Fruit fly (Drosophila melanogaster): ENCODE results near the gene mfrn.
A peak's percentile ranks its signal among the peaks of the same experiment; 100 is the strongest.

Gene mfrn

dm6 chr3R:27931461-27931860 lies 16.4 kb downstream of the mfrn start (continued):
- no peak for TF ChIP-seq Atf6 (GFP tag; IDR thresholded peaks at IDR 0.05)
- no peak for TF ChIP-seq Bgb (GFP tag; IDR thresholded peaks at IDR 0.05; ENCODE audit: partially characterized antibody)
- no peak for TF ChIP-seq CG7372 (GFP tag; IDR thresholded peaks at IDR 0.05)
- TF ChIP-seq pita (GFP tag; optimal IDR thresholded peaks at IDR 0.05), result no peak
- no peak for TF ChIP-seq ttk (GFP tag; IDR thresholded peaks at IDR 0.05)

dm6 chr3R:27928984-27929924 lies 18.6 kb downstream of the mfrn start:
- TF ChIP-seq jing (GFP tag; optimal IDR thresholded peaks at IDR 0.05) (no peak), mirr (GFP tag; optimal IDR thresholded peaks at IDR 0.05) (peak; percentile 33), CG7357 (GFP tag; IDR thresholded peaks at IDR 0.05) (no peak), sens (GFP tag) (peak; percentile 56), ara (GFP tag; IDR thresholded peaks at IDR 0.05) (no peak), CG1024 (GFP tag; IDR thresholded peaks at IDR 0.05) (no peak), nerfin-2 (GFP tag; IDR thresholded peaks at IDR 0.05; ENCODE audit: partially characterized antibody) (no peak), Dref (GFP tag; IDR thresholded peaks at IDR 0.05) (peak; percentile 59), stwl (tag; optimal IDR thresholded peaks at IDR 0.05) (peak; percentile 54), Myb (GFP tag; optimal IDR thresholded peaks at IDR 0.05) (peak; percentile 29), CG6791 (GFP tag; IDR thresholded peaks at IDR 0.05; ENCODE audit: partially characterized antibody) (no peak), CG4730 (GFP tag; IDR thresholded peaks at IDR 0.05) (no peak), unc-4 (GFP tag; IDR thresholded peaks at IDR 0.05; ENCODE audit: partially characterized antibody) (0 out of 2 replicates have a peak, but pooled peaks have one; percentile 16), amos (GFP tag; IDR thresholded peaks at IDR 0.05; ENCODE audit: partially characterized antibody) (0 out of 2 replicates have a peak, but pooled peaks have one; percentile 9), CG2116 (GFP tag; optimal IDR thresholded peaks at IDR 0.05) (peak; percentile 59), trem (tag; optimal IDR thresholded peaks at IDR 0.05) (peak; percentile 52), chinmo (GFP tag; IDR thresholded peaks at IDR 0.05; ENCODE audit: partially characterized antibody) (0 out of 4 replicates have a peak, but pooled peaks have one; percentile 47), cas (GFP tag; IDR thresholded peaks at IDR 0.05) (no peak), Bgb (GFP tag; IDR thresholded peaks at IDR 0.05; ENCODE audit: partially characterized antibody) (0 out of 2 replicates have a peak, but pooled peaks have one; percentile 12), tx (GFP tag; optimal IDR thresholded peaks at IDR 0.05) (no peak), ewg (GFP tag; optimal IDR thresholded peaks at IDR 0.05) (peak; percentile 29), BEAF-32 (GFP tag; optimal IDR thresholded peaks at IDR 0.05) (peak; percentile 34), esg (GFP tag; conservative IDR thresholded peaks at IDR 0.05) (no peak), CG34376 (GFP tag; optimal IDR thresholded peaks at IDR 0.05) (peak; percentile 63), ci (GFP tag; IDR thresholded peaks at IDR 0.05) (peak; percentile 47; the same call in 1 of the 3 replicates), CG14710 (tag; optimal IDR thresholded peaks at IDR 0.05) (no peak), hth (optimal IDR thresholded peaks at IDR 0.05) (no peak), ken (GFP tag; IDR thresholded peaks at IDR 0.05) (no peak), CG7928 (GFP tag; optimal IDR thresholded peaks at IDR 0.05) (no peak), CG10654 (GFP tag; optimal IDR thresholded peaks at IDR 0.05) (no peak), Med (GFP tag) (peak; percentile 36), CG9876 (GFP tag; optimal IDR thresholded peaks at IDR 0.05) (no peak), Camta (GFP tag; optimal IDR thresholded peaks at IDR 0.05) (no peak), trh (GFP tag; optimal IDR thresholded peaks at IDR 0.05) (no peak), CG3065 (GFP tag; optimal IDR thresholded peaks at IDR 0.05) (no peak), unpg (GFP tag; optimal IDR thresholded peaks at IDR 0.05) (no peak), Dp (GFP tag; optimal IDR thresholded peaks at IDR 0.05) (peak; percentile 53), Abd-B (GFP tag; optimal IDR thresholded peaks at IDR 0.05) (no peak), fd64A (GFP tag; optimal IDR thresholded peaks at IDR 0.05) (no peak), row (GFP tag; IDR thresholded peaks at IDR 0.05) (no peak), fd96Cb (tag; optimal IDR thresholded peaks at IDR 0.05) (no peak), Sry-δ (GFP tag; optimal IDR thresholded peaks at IDR 0.05) (peak; percentile 12), sug (tag; optimal IDR thresholded peaks at IDR 0.05) (peak; percentile 94)

All from whole organism, embryonic.